Worm (Caenorhabditis elegans): ENCODE measurements around the gene Y41C4A.12.

Gene Y41C4A.12

ce11 chrIII:11706665-11707064, 19.8 kb downstream of the Y41C4A.12 start, which contains the start of gene col-96:
TSS of gene col-96 (minus strand) at chrIII:11706765.
- TF ChIP-seq nhr-77 (tag; optimal IDR thresholded peaks at IDR 0.05) (no peak), ctbp-1 (GFP tag; IDR thresholded peaks at IDR 0.05) (no peak), madf-5 (GFP tag; IDR thresholded peaks at IDR 0.05) (no peak), nhr-76 (tag; optimal IDR thresholded peaks at IDR 0.05) (no peak), F37D6.2 (tag; optimal IDR thresholded peaks at IDR 0.05) (no peak), egl-43 (GFP tag; IDR thresholded peaks at IDR 0.05) (no peak), Y48G9A.11 (GFP tag; IDR thresholded peaks at IDR 0.05) (no peak), gei-8 (GFP tag; optimal IDR thresholded peaks at IDR 0.05) (no peak), lin-38 (GFP tag; IDR thresholded peaks at IDR 0.05) (no peak), dmd-6 (GFP tag; IDR thresholded peaks at IDR 0.05) (no peak), hlh-11 (tag; optimal IDR thresholded peaks at IDR 0.05) (no peak), lin-13 (GFP tag; optimal IDR thresholded peaks at IDR 0.05) (no peak), sdz-12 (GFP tag; optimal IDR thresholded peaks at IDR 0.05) (no peak), egl-27 (tag; optimal IDR thresholded peaks at IDR 0.05) (no peak), hif-1 (tag; optimal IDR thresholded peaks at IDR 0.05) (no peak), lin-39 (tag; optimal IDR thresholded peaks at IDR 0.05) (no peak), nhr-25 (tag; optimal IDR thresholded peaks at IDR 0.05; ENCODE audit: borderline replicate concordance, insufficient read depth) (no peak), daf-12 (tag; optimal IDR thresholded peaks at IDR 0.05) (no peak), F10B5.3 (tag; optimal IDR thresholded peaks at IDR 0.05) (no peak)

DNA sequence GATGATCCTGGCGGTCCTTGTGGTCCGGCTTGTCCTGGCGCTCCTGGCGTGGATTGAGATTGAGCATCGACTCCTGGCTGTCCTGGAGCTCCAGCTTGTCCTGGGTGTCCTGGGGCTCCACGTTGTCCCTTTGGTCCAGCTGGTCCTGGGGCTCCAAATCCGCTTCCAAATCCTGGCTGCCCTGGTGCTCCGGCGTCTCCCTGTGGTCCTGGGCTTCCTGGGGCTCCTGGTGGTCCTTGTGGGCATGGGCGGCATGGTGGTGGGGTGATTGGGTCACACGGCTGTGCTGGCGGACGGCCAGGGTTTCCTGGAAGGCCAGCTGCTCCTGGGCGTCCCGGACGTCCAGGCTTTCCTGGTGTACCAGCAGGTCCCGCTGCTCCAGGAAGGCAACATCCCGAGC, 20.6 kb downstream of the Y41C4A.12 start:
- TF ChIP-seq Y48G9A.11 (GFP tag; IDR thresholded peaks at IDR 0.05) (0 out of 2 replicates have a peak, but pooled peaks have one; percentile 17), set-16 (GFP tag; IDR thresholded peaks at IDR 0.05) (peak; percentile 98), ceh-20 (GFP tag; IDR thresholded peaks at IDR 0.05) (0 out of 2 replicates have a peak, but pooled peaks have one; percentile 42), madf-5 (GFP tag; IDR thresholded peaks at IDR 0.05) (peak in 1 of 2 experiments; percentile 30; a peak in 1 of 4 replicates), aha-1 (tag) (peak; percentile 21), arid-1 (GFP tag; conservative IDR thresholded peaks at IDR 0.05) (no peak), nhr-25 (tag; optimal IDR thresholded peaks at IDR 0.05; ENCODE audit: borderline replicate concordance, insufficient read depth) (no peak), lim-7 (GFP tag; IDR thresholded peaks at IDR 0.05) (no peak), nhr-6 (tag; optimal IDR thresholded peaks at IDR 0.05) (no peak), mes-2 (tag; optimal IDR thresholded peaks at IDR 0.05; ENCODE audit: poor library complexity, severe bottlenecking) (peak; percentile 19), F10B5.3 (tag; optimal IDR thresholded peaks at IDR 0.05) (no peak)

DNA sequence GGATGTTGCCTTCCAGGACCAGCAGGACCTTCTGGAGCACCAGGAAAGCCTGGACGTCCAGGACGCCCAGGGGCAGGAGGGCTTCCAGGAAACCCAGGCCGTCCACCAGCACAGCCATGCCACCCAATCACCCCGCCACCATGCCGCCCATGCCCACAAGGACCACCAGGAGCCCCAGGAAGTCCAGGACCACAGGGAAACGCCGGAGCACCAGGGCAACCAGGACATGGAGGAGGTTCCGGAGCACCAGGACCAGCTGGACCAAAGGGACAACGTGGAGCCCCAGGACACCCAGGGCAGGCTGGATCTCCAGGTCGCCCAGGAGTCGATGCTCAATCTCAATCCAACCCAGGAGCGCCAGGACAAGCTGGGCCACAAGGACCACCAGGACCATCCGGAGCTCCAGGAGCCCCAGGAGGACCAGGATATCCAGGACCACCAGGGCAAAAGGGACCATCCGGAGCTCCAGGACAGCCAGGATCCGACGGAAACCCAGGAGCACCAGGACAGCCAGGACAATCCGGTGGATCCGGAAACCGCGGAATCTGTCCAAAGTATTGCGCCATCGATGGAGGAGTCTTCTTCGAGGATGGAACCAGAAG, 22.0 kb downstream of the Y41C4A.12 start:
- TF ChIP-seq aly-2 (tag; optimal IDR thresholded peaks at IDR 0.05) = no peak
- TF ChIP-seq set-16 (GFP tag; IDR thresholded peaks at IDR 0.05) = peak; percentile 96
- TF ChIP-seq madf-5 (GFP tag; IDR thresholded peaks at IDR 0.05) = 0 out of 4 replicates have a peak, but pooled peaks of 1 of the 2 experiments have one; percentile 10
- TF ChIP-seq F49E8.2 (tag; optimal IDR thresholded peaks at IDR 0.05; ENCODE audit: borderline replicate concordance) = no peak
- no peak for TF ChIP-seq tag-97 (GFP tag; IDR thresholded peaks at IDR 0.05)
- no peak for TF ChIP-seq nhr-28 (tag; optimal IDR thresholded peaks at IDR 0.05)

DNA sequence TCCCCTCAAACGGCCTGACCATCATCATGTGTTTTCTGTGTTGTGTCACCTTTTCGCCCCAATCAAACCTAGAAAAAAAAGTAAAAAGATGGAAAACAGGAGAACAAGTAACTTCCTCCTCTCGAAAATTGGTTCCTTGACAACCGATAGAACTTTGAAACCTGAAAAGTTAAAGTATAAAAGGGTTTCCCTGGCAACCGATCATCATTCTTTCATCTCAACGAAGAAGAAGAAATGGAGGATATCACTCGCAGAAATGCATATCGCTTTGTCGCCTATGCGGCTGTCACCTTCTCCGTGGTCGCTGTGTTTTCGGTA, 22.8 kb downstream of the Y41C4A.12 start, which contains the start of gene col-95:
Gene col-95 (plus strand): TSS at position 219 of the 318 bp plus-strand sequence.
- TF ChIP-seq T26A8.4 (GFP tag; IDR thresholded peaks at IDR 0.05) = no peak
- TF ChIP-seq dve-1 (tag; optimal IDR thresholded peaks at IDR 0.05; ENCODE audit: insufficient read depth) = no peak
- TF ChIP-seq ceh-62 (tag; optimal IDR thresholded peaks at IDR 0.05) = no peak
- no peak for TF ChIP-seq D1046.2 (GFP tag; IDR thresholded peaks at IDR 0.05)
- no peak for TF ChIP-seq dmd-8 (GFP tag; IDR thresholded peaks at IDR 0.05)
- TF ChIP-seq F44E2.7 (GFP tag; IDR thresholded peaks at IDR 0.05) = no peak
- TF ChIP-seq snpc-1.2 (GFP tag; IDR thresholded peaks at IDR 0.05) = no peak
- TF ChIP-seq pha-4 (GFP tag; IDR thresholded peaks at IDR 0.05) = no peak
- no peak for TF ChIP-seq pha-4 (tag; optimal IDR thresholded peaks at IDR 0.05)
- TF ChIP-seq gei-8 (GFP tag; optimal IDR thresholded peaks at IDR 0.05) = no peak
- TF ChIP-seq ceh-28 (tag; optimal IDR thresholded peaks at IDR 0.05) = no peak
- no peak for TF ChIP-seq egl-43 (GFP tag; IDR thresholded peaks at IDR 0.05)
- TF ChIP-seq unc-39 (tag; optimal IDR thresholded peaks at IDR 0.05) = no peak
- TF ChIP-seq Y105C5A.15 (GFP tag; IDR thresholded peaks at IDR 0.05) = no peak

Data from whole organism, L4 larva.